Worm (Caenorhabditis elegans): ENCODE results near the gene cki-1.

cki-1 gene

ce11 chrII:7806872-7807271, 4.2 kb upstream of the cki-1 start (continued):
- no peak for TF ChIP-seq aha-1 (tag; optimal IDR thresholded peaks at IDR 0.05)
- peak; percentile 57 to 65 for TF ChIP-seq efl-1 (optimal IDR thresholded peaks at IDR 0.05)
- TF ChIP-seq efl-1 (GFP tag; optimal IDR thresholded peaks at IDR 0.05 in 1 of 2): peak; percentile 75 to 97
- no peak for TF ChIP-seq hlh-17 (GFP tag; optimal IDR thresholded peaks at IDR 0.05; ENCODE audit: borderline replicate concordance)
- no peak for TF ChIP-seq Y116A8C.19 (tag; optimal IDR thresholded peaks at IDR 0.05; ENCODE audit: borderline replicate concordance)
- TF ChIP-seq snu-23 (GFP tag; optimal IDR thresholded peaks at IDR 0.05): peak; percentile 52
- peak; percentile 68 to 79 (median 77) for TF ChIP-seq dpl-1 (GFP tag; optimal IDR thresholded peaks at IDR 0.05)
- no peak for TF ChIP-seq fkh-10 (GFP tag; optimal IDR thresholded peaks at IDR 0.05)
- TF ChIP-seq unc-62 (GFP tag; optimal IDR thresholded peaks at IDR 0.05): no peak
- no peak for TF ChIP-seq F16B12.6 (tag; optimal IDR thresholded peaks at IDR 0.05)
- peak; percentile 98 for TF ChIP-seq nhr-85 (tag)
- TF ChIP-seq skn-1 (tag; optimal IDR thresholded peaks at IDR 0.05): no peak

ce11 chrII:7808153-7808552, 2.9 kb upstream of the cki-1 start:
- TF ChIP-seq tlp-1 (tag; optimal IDR thresholded peaks at IDR 0.05) (no peak), nhr-71 (tag; optimal IDR thresholded peaks at IDR 0.05) (peak; percentile 23), lin-13 (GFP tag; optimal IDR thresholded peaks at IDR 0.05) (no peak), fkh-10 (GFP tag; optimal IDR thresholded peaks at IDR 0.05) (no peak), skn-1 (tag; optimal IDR thresholded peaks at IDR 0.05) (no peak), nhr-28 (tag; optimal IDR thresholded peaks at IDR 0.05) (no peak), rnt-1 (tag; optimal IDR thresholded peaks at IDR 0.05) (peak; percentile 18), grh-1 (GFP tag; IDR thresholded peaks at IDR 0.05) (peak; percentile 67), nhr-19 (GFP tag; conservative IDR thresholded peaks at IDR 0.05) (no peak), nhr-237 (tag; optimal IDR thresholded peaks at IDR 0.05) (no peak), aha-1 (tag; optimal IDR thresholded peaks at IDR 0.05) (no peak), pqm-1 (tag; optimal IDR thresholded peaks at IDR 0.05) (no peak), nhr-76 (tag; optimal IDR thresholded peaks at IDR 0.05) (no peak), pag-3 (tag; optimal IDR thresholded peaks at IDR 0.05; ENCODE audit: borderline replicate concordance, insufficient read depth) (no peak), egl-27 (tag; optimal IDR thresholded peaks at IDR 0.05) (no peak), aly-2 (tag; optimal IDR thresholded peaks at IDR 0.05) (no peak), swsn-7 (tag; optimal IDR thresholded peaks at IDR 0.05) (no peak), nhr-77 (tag; optimal IDR thresholded peaks at IDR 0.05) (no peak), nhr-90 (tag; optimal IDR thresholded peaks at IDR 0.05; ENCODE audit: poor library complexity) (no peak), F16B12.6 (tag; optimal IDR thresholded peaks at IDR 0.05) (no peak), efl-1 (optimal IDR thresholded peaks at IDR 0.05) (no peak), efl-1 (GFP tag; optimal IDR thresholded peaks at IDR 0.05 in 1 of 2) (peak in 1 of 2 experiments; percentile 91), egl-13 (tag; optimal IDR thresholded peaks at IDR 0.05) (no peak), ceh-63 (GFP tag; optimal IDR thresholded peaks at IDR 0.05) (no peak), lir-3 (tag; optimal IDR thresholded peaks at IDR 0.05; ENCODE audit: poor library complexity) (no peak), zag-1 (tag; optimal IDR thresholded peaks at IDR 0.05) (no peak), sox-4 (tag; optimal IDR thresholded peaks at IDR 0.05) (no peak), irx-1 (tag; optimal IDR thresholded peaks at IDR 0.05) (peak; percentile 12), jun-1 (tag; optimal IDR thresholded peaks at IDR 0.05) (no peak), ztf-4 (tag; optimal IDR thresholded peaks at IDR 0.05) (no peak), elt-2 (tag; optimal IDR thresholded peaks at IDR 0.05) (no peak), pax-3 (tag; optimal IDR thresholded peaks at IDR 0.05) (no peak), hpl-2 (GFP tag; optimal IDR thresholded peaks at IDR 0.05) (no peak), sup-37 (GFP tag; optimal IDR thresholded peaks at IDR 0.05) (no peak), zip-4 (GFP tag; optimal IDR thresholded peaks at IDR 0.05) (no peak), lin-14 (GFP tag; optimal IDR thresholded peaks at IDR 0.05) (peak; percentile 8), dpl-1 (GFP tag; optimal IDR thresholded peaks at IDR 0.05) (no peak), nhr-47 (tag; optimal IDR thresholded peaks at IDR 0.05) (no peak), elt-3 (tag; optimal IDR thresholded peaks at IDR 0.05) (peak in 1 of 6 experiments; percentile 24), nhr-84 (tag; optimal IDR thresholded peaks at IDR 0.05) (no peak), nhr-20 (tag; optimal IDR thresholded peaks at IDR 0.05) (peak; percentile 24), unc-62 (GFP tag; optimal IDR thresholded peaks at IDR 0.05) (no peak), nhr-85 (tag) (peak; percentile 77), sptf-1 (tag; optimal IDR thresholded peaks at IDR 0.05) (no peak), snpc-4 (tag; optimal IDR thresholded peaks at IDR 0.05) (no peak), vab-15 (tag; optimal IDR thresholded peaks at IDR 0.05) (no peak), ceh-82 (tag; optimal IDR thresholded peaks at IDR 0.05) (no peak)

All from whole organism, L1 larva.